Worm (Caenorhabditis elegans) whole organism, mixed stage, embryonic: ENCODE measurements around the gene phf-5.

Experiments used
- blmp-1 ChIP-seq: fragments of 150-350 bp; optimal IDR thresholded peaks from 2 replicates; lab custom pipeline; 2014; ENCODE audit warnings: missing biosample characterization, missing genetic modification characterization
- drap-1 ChIP-seq: fragments of 200-800 bp; sonication (Bioruptor generic); optimal IDR thresholded peaks from 3 replicates; lab custom pipeline; 2018; ENCODE audit warnings: mild to moderate bottlenecking, missing genetic modification characterization, missing compliant biosample characterization
- mab-5 ChIP-seq: fragments of 150-350 bp; optimal IDR thresholded peaks from 2 replicates; lab custom pipeline; 2014; ENCODE audit warnings: missing biosample characterization, missing genetic modification characterization
- mls-2 ChIP-seq: sonication (generic microtip); optimal IDR thresholded peaks from 2 replicates; lab custom pipeline; 2016; ENCODE audit warnings: mild to moderate bottlenecking, missing genetic modification characterization, moderate library complexity, missing compliant biosample characterization
- nhr-12 ChIP-seq: fragments of 150-350 bp; optimal IDR thresholded peaks from 2 replicates; lab custom pipeline; 2014; ENCODE audit warnings: missing biosample characterization, missing genetic modification characterization
- pha-4 ChIP-seq: fragments of 150-350 bp; optimal IDR thresholded peaks from 2 replicates; lab custom pipeline; 2018; ENCODE audit warnings: missing biosample characterization, missing genetic modification reagents, missing genetic modification characterization
- snpc-4 ChIP-seq: fragments of 150-350 bp; optimal IDR thresholded peaks from 2 replicates; lab custom pipeline; 2014; ENCODE audit warnings: missing biosample characterization, missing genetic modification characterization
- unc-62 ChIP-seq: fragments of 150-350 bp; optimal IDR thresholded peaks from 2 replicates; lab custom pipeline; 2014; ENCODE audit warnings: missing biosample characterization, missing genetic modification reagents, missing genetic modification characterization

- no peak for TF ChIP-seq mab-5
- TF ChIP-seq mls-2 (tag; lab: Kevin White, UChicago) = no peak
- no peak for TF ChIP-seq unc-62 (GFP tag; lab: Kevin White, UChicago)
- TF ChIP-seq nhr-12 = no peak
- no peak for TF ChIP-seq blmp-1
- TF ChIP-seq snpc-4 = no peak
- no peak for TF ChIP-seq pha-4 (tag; lab: Kevin White, UChicago)
- no peak for TF ChIP-seq drap-1 (GFP tag; lab: Kevin White, UChicago)
Observed at ce11 chrIII:2384364-2384763, 41.0 kb downstream of the phf-5 start.
